Worm (Caenorhabditis elegans) whole organism, L4 larva: ENCODE results near the gene lrch-1.

ENCODE experiments used
- ZK337.2 ChIP-seq: fragments of 200-800 bp; sonication (Bioruptor generic); IDR thresholded peaks from 2 replicates; pipeline ENCODE4 v1.3.6; 2022; ENCODE audit warnings: missing genetic modification reagents, missing genetic modification characterization, missing compliant biosample characterization
- ama-1 ChIP-seq: fragments of 150-350 bp; optimal IDR thresholded peaks from 2 replicates; lab custom pipeline; 2014; ENCODE audit warnings: inconsistent platforms, mixed read lengths
- fkh-10 ChIP-seq: fragments of 150-350 bp; optimal IDR thresholded peaks from 2 replicates; lab custom pipeline; 2014; ENCODE audit warnings: missing biosample characterization, missing genetic modification reagents, missing genetic modification characterization
- jun-1 ChIP-seq: fragments of 150-350 bp; optimal IDR thresholded peaks from 2 replicates; lab custom pipeline; 2014; ENCODE audit warnings: missing biosample characterization, missing genetic modification reagents, missing genetic modification characterization
- lin-29 ChIP-seq: fragments of 200-800 bp; sonication (Bioruptor generic); IDR thresholded peaks from 2 replicates; pipeline ENCODE4 v1.3.6; 2022; ENCODE audit warnings: missing genetic modification reagents, missing genetic modification characterization, missing compliant biosample characterization
- nhr-77 ChIP-seq: fragments of 150-350 bp; optimal IDR thresholded peaks from 2 replicates; lab custom pipeline; 2014; ENCODE audit warnings: missing biosample characterization, missing genetic modification characterization
- snpc-4 ChIP-seq: fragments of 150-350 bp; optimal IDR thresholded peaks from 2 replicates; lab custom pipeline; 2014; ENCODE audit warnings: missing biosample characterization, missing genetic modification characterization
- unc-62 ChIP-seq, 3 experiments: fragments of 150-350 bp in 1 of 3; sonication (generic microtip); optimal IDR thresholded peaks in 2 of 3; peaks in 1 of 3; 1 replicate in 1 of 3; 2 replicates in 2 of 3; lab custom pipeline; 2014 to 2017; ENCODE audit warnings: missing biosample characterization in 3 of 3, missing genetic modification characterization in 3 of 3, missing genetic modification reagents in 3 of 3, missing genotype in 1 of 3
- zag-1 ChIP-seq: fragments of 150-350 bp; optimal IDR thresholded peaks from 2 replicates; lab custom pipeline; 2014; ENCODE audit warnings: missing biosample characterization, missing genetic modification characterization

- TF ChIP-seq lin-29 (GFP tag; lab: Robert Waterston, UW) = no peak
- TF ChIP-seq ama-1 (lab: Kevin White, UChicago) = no peak
- no peak for TF ChIP-seq zag-1
- TF ChIP-seq jun-1 (tag; lab: Kevin White, UChicago) = no peak
- TF ChIP-seq nhr-77 (tag; lab: Kevin White, UChicago) = no peak
- no peak for TF ChIP-seq ZK337.2 (GFP tag; lab: Robert Waterston, UW)
- no peak for TF ChIP-seq snpc-4 (tag; lab: Kevin White, UChicago)
- no peak for TF ChIP-seq unc-62 (GFP tag; optimal IDR thresholded peaks at IDR 0.05 in 1 of 2; lab: Kevin White, UChicago)
- no peak for TF ChIP-seq unc-62 (tag; optimal IDR thresholded peaks at IDR 0.05; lab: Kevin White, UChicago)
- no peak for TF ChIP-seq fkh-10 (GFP tag; lab: Kevin White, UChicago)
These were observed 56.0 kb downstream of the lrch-1 start, which contains the start of gene odd-2 for ce11 chrX:6160427-6160826.
